Fruit fly (Drosophila melanogaster) whole organism, embryonic: ENCODE results near the gene Arp3.
A peak's percentile ranks its signal among the peaks of the same experiment; 100 is the strongest.

Experiments used
- CG1024 ChIP-seq: fragments of 200-800 bp; sonication (Bioruptor generic); IDR thresholded peaks from 2 replicates; pipeline ENCODE4 v1.3.6; 2022; ENCODE audit warnings: missing biosample characterization, missing genetic modification characterization
- CG11456 ChIP-seq: fragments of 200-800 bp; sonication (Bioruptor generic); IDR thresholded peaks from 3 replicates; pipeline ENCODE4 v1.3.6; 2022; ENCODE audit warnings: missing biosample characterization, missing genetic modification characterization
- CG12942 ChIP-seq: fragments of 200-800 bp; sonication (Bioruptor generic); optimal IDR thresholded peaks from 3 replicates; lab custom pipeline; 2016; ENCODE audit warnings: missing biosample characterization, missing genetic modification characterization
- CG15073 ChIP-seq: fragments of 200-800 bp; sonication (Bioruptor generic); optimal IDR thresholded peaks from 2 replicates; lab custom pipeline; 2016; ENCODE audit warnings: missing biosample characterization, missing genetic modification characterization
- CG15269 ChIP-seq: fragments of 200-800 bp; sonication (Bioruptor generic); optimal IDR thresholded peaks from 2 replicates; lab custom pipeline; 2018; ENCODE audit warnings: missing biosample characterization, mild to moderate bottlenecking, missing genetic modification characterization, moderate library complexity
- CG1603 ChIP-seq: fragments of 200-800 bp; sonication (Bioruptor generic); optimal IDR thresholded peaks from 2 replicates; lab custom pipeline; 2019; ENCODE audit warnings: missing biosample characterization, mild to moderate bottlenecking, missing genetic modification characterization, moderate library complexity
- CG16815 ChIP-seq: fragments of 200-800 bp; sonication (Bioruptor generic); optimal IDR thresholded peaks from 3 replicates; lab custom pipeline; 2017; ENCODE audit warnings: missing biosample characterization, mild to moderate bottlenecking, missing genetic modification characterization
- CG34224 ChIP-seq: fragments of 200-800 bp; sonication (Bioruptor generic); IDR thresholded peaks from 3 replicates; pipeline ENCODE4 v1.3.6; 2022; ENCODE audit warnings: missing biosample characterization, missing genetic modification characterization; ENCODE audit not compliant: partially characterized antibody
- CG34422 ChIP-seq: fragments of 200-800 bp; sonication (Bioruptor generic); IDR thresholded peaks from 3 replicates; pipeline ENCODE4 v1.3.6; 2022; ENCODE audit warnings: missing biosample characterization, missing genetic modification characterization
- CG43689 ChIP-seq: fragments of 200-800 bp; sonication (Bioruptor generic); IDR thresholded peaks from 2 replicates; pipeline ENCODE4 v1.3.6; 2022; ENCODE audit warnings: missing biosample characterization, missing genetic modification characterization
- CG9437 ChIP-seq: fragments of 200-800 bp; sonication (Bioruptor generic); optimal IDR thresholded peaks from 2 replicates; lab custom pipeline; 2018; ENCODE audit warnings: missing biosample characterization, mild to moderate bottlenecking, missing genetic modification characterization
- CHES-1-like ChIP-seq: fragments of 200-800 bp; sonication (Bioruptor generic); optimal IDR thresholded peaks from 2 replicates; lab custom pipeline; 2016; ENCODE audit warnings: missing biosample characterization, missing genetic modification characterization
- CrebB ChIP-seq: fragments of 200-800 bp; sonication (Bioruptor generic); optimal IDR thresholded peaks from 3 replicates; lab custom pipeline; 2018; ENCODE audit warnings: missing biosample characterization, mild to moderate bottlenecking, missing genetic modification characterization
- Dll ChIP-seq: fragments of 200-800 bp; sonication (Bioruptor generic); IDR thresholded peaks from 4 replicates; pipeline ENCODE4 v1.3.6; 2022; ENCODE audit warnings: missing biosample characterization, missing genetic modification characterization; ENCODE audit not compliant: partially characterized antibody
- Ets65A ChIP-seq: fragments of 200-800 bp; sonication (Bioruptor generic); peaks from one replicate; lab custom pipeline; 2016; ENCODE audit warnings: missing biosample characterization, missing genetic modification characterization
- Ets97D ChIP-seq: fragments of 200-800 bp; sonication (Bioruptor generic); optimal IDR thresholded peaks from 3 replicates; lab custom pipeline; 2016; ENCODE audit warnings: missing biosample characterization, missing genetic modification characterization
- Fer1 ChIP-seq: fragments of 200-800 bp; sonication (Bioruptor generic); optimal IDR thresholded peaks from 2 replicates; lab custom pipeline; 2017; ENCODE audit warnings: missing biosample characterization, mild to moderate bottlenecking, missing genetic modification characterization
- HLH3B ChIP-seq: fragments of 200-800 bp; sonication (Bioruptor generic); IDR thresholded peaks from 2 replicates; pipeline ENCODE4 v1.3.6; 2022; ENCODE audit warnings: missing biosample characterization, missing genetic modification characterization
- Hr3 ChIP-seq: fragments of 200-800 bp; sonication (Bioruptor generic); optimal IDR thresholded peaks from 3 replicates; lab custom pipeline; 2016; ENCODE audit warnings: missing biosample characterization, missing genetic modification characterization
- Jarid2 ChIP-seq: fragments of 200-800 bp; sonication (Bioruptor generic); optimal IDR thresholded peaks from 3 replicates; lab custom pipeline; 2017; ENCODE audit warnings: mild to moderate bottlenecking, missing biosample characterization, missing genetic modification reagents, missing genetic modification characterization
- Optix ChIP-seq: fragments of 200-800 bp; sonication (Bioruptor generic); IDR thresholded peaks from 3 replicates; pipeline ENCODE4 v1.3.6; 2022; ENCODE audit warnings: missing biosample characterization, missing genetic modification characterization
- Poxn ChIP-seq: fragments of 200-800 bp; sonication (Bioruptor generic); IDR thresholded peaks from 2 replicates; pipeline ENCODE4 v1.3.6; 2022; ENCODE audit warnings: missing biosample characterization, missing genetic modification characterization
- Rx ChIP-seq: fragments of 200-800 bp; sonication (Bioruptor generic); IDR thresholded peaks from 2 replicates; pipeline ENCODE4 v1.3.6; 2022; ENCODE audit warnings: missing biosample characterization, missing genetic modification characterization
- Sox100B ChIP-seq: fragments of 200-800 bp; sonication (Bioruptor generic); optimal IDR thresholded peaks from 3 replicates; lab custom pipeline; 2018; ENCODE audit warnings: missing biosample characterization, mild to moderate bottlenecking, missing genetic modification characterization
- Tbp ChIP-seq: fragments of >200 bp; optimal IDR thresholded peaks from 2 replicates; lab custom pipeline; 2018; ENCODE audit warnings: missing biosample characterization, missing genetic modification characterization
- ato ChIP-seq: fragments of 200-800 bp; sonication (Bioruptor generic); IDR thresholded peaks from 2 replicates; pipeline ENCODE4 v1.3.6; 2022; ENCODE audit warnings: missing biosample characterization, missing genetic modification characterization; ENCODE audit not compliant: partially characterized antibody
- btn ChIP-seq: fragments of 200-800 bp; sonication (Bioruptor generic); optimal IDR thresholded peaks from 2 replicates; lab custom pipeline; 2016; ENCODE audit warnings: missing biosample characterization, missing genetic modification characterization
- cato ChIP-seq: fragments of 200-800 bp; sonication (Bioruptor generic); optimal IDR thresholded peaks from 2 replicates; lab custom pipeline; 2016; ENCODE audit warnings: missing biosample characterization, missing genetic modification characterization, borderline replicate concordance
- chinmo ChIP-seq: fragments of 200-800 bp; sonication (Bioruptor generic); IDR thresholded peaks from 4 replicates; pipeline ENCODE4 v1.3.6; 2022; ENCODE audit warnings: missing biosample characterization, missing genetic modification characterization; ENCODE audit not compliant: partially characterized antibody
- corto ChIP-seq: fragments of 200-800 bp; sonication (Bioruptor generic); optimal IDR thresholded peaks from 2 replicates; lab custom pipeline; 2016; ENCODE audit warnings: missing biosample characterization, mild to moderate bottlenecking, missing genetic modification characterization, moderate library complexity
- dati ChIP-seq: fragments of 200-800 bp; sonication (Bioruptor generic); IDR thresholded peaks from 2 replicates; pipeline ENCODE4 v1.3.6; 2022; ENCODE audit warnings: missing biosample characterization, missing genetic modification characterization
- disco-r ChIP-seq: fragments of 200-800 bp; sonication (Bioruptor generic); optimal IDR thresholded peaks from 2 replicates; lab custom pipeline; 2016; ENCODE audit warnings: missing biosample characterization, missing genetic modification characterization
- dmrt99B ChIP-seq: fragments of 200-800 bp; sonication (Bioruptor generic); optimal IDR thresholded peaks from 2 replicates; lab custom pipeline; 2018; ENCODE audit warnings: missing biosample characterization, mild to moderate bottlenecking, missing genetic modification characterization, moderate library complexity
- dpn ChIP-seq, 2 experiments: fragments of 200-800 bp; sonication (Bioruptor generic); optimal IDR thresholded peaks; 3 replicates each; lab custom pipeline; 2016; ENCODE audit warnings: missing biosample characterization in 2 of 2, missing genetic modification characterization in 2 of 2
- dysf ChIP-seq: fragments of 200-800 bp; sonication (Bioruptor generic); IDR thresholded peaks from 3 replicates; pipeline ENCODE4 v1.3.6; 2022; ENCODE audit warnings: missing biosample characterization, missing genetic modification characterization
- fd102C ChIP-seq: fragments of 200-800 bp; sonication (Bioruptor generic); optimal IDR thresholded peaks from 2 replicates; lab custom pipeline; 2018; ENCODE audit warnings: missing biosample characterization, mild to moderate bottlenecking, missing genetic modification characterization, moderate library complexity
- inv ChIP-seq: fragments of 200-800 bp; sonication (Bioruptor generic); IDR thresholded peaks from 2 replicates; pipeline ENCODE4 v1.3.6; 2022; ENCODE audit warnings: missing biosample characterization, missing genetic modification characterization; ENCODE audit not compliant: partially characterized antibody
- knrl ChIP-seq: fragments of 200-800 bp; sonication (Bioruptor generic); IDR thresholded peaks from 3 replicates; pipeline ENCODE4 v1.3.6; 2022; ENCODE audit warnings: missing biosample characterization, missing genetic modification characterization; ENCODE audit not compliant: partially characterized antibody
- mld ChIP-seq: fragments of 200-800 bp; sonication (Bioruptor generic); IDR thresholded peaks from 3 replicates; pipeline ENCODE4 v1.3.6; 2022; ENCODE audit warnings: missing biosample characterization, missing genetic modification characterization; ENCODE audit not compliant: partially characterized antibody
- nerfin-1 ChIP-seq: fragments of 200-800 bp; sonication (Bioruptor generic); optimal IDR thresholded peaks from 3 replicates; lab custom pipeline; 2019; ENCODE audit warnings: missing biosample characterization, mild to moderate bottlenecking, missing genetic modification characterization, moderate library complexity
- oc ChIP-seq: fragments of 200-800 bp; sonication (Bioruptor generic); optimal IDR thresholded peaks from 2 replicates; lab custom pipeline; 2018; ENCODE audit warnings: missing biosample characterization, mild to moderate bottlenecking, missing genetic modification characterization, moderate library complexity
- row ChIP-seq: fragments of 200-800 bp; sonication (Bioruptor generic); IDR thresholded peaks from 3 replicates; pipeline ENCODE4 v1.3.6; 2022; ENCODE audit warnings: missing biosample characterization, missing genetic modification characterization
- so ChIP-seq: fragments of 200-800 bp; sonication (Bioruptor generic); IDR thresholded peaks from 3 replicates; pipeline ENCODE4 v1.3.6; 2022; ENCODE audit warnings: missing biosample characterization, missing genetic modification characterization
- ttk ChIP-seq: fragments of 200-800 bp; sonication (Bioruptor generic); IDR thresholded peaks from 2 replicates; pipeline ENCODE4 v2.1.2; 2022; ENCODE audit warnings: missing biosample characterization, missing genetic modification characterization
- unc-4 ChIP-seq: fragments of 200-800 bp; sonication (Bioruptor generic); IDR thresholded peaks from 2 replicates; pipeline ENCODE4 v1.3.6; 2022; ENCODE audit warnings: missing biosample characterization, missing genetic modification characterization; ENCODE audit not compliant: partially characterized antibody
- usp ChIP-seq: fragments of >200 bp; optimal IDR thresholded peaks from 2 replicates; lab custom pipeline; 2017; ENCODE audit warnings: missing biosample characterization, missing genetic modification characterization

Arp3 gene

dm6 chr3L:8153206-8153996 is 37.7 kb upstream of the Arp3 start (continued):
- TF ChIP-seq CG1024 (peak; percentile 51; the same call in 1 of the 2 replicates), cato (GFP tag; lab: Kevin White, UChicago) (peak; percentile 45), knrl (GFP tag; lab: Robert Waterston, UW) (no peak), CG15073 (GFP tag; lab: Kevin White, UChicago) (no peak), Hr3 (GFP tag; lab: Kevin White, UChicago) (peak; percentile 43), CG1603 (tag; lab: Kevin White, UChicago) (peak; percentile 63), CG43689 (GFP tag; lab: Robert Waterston, UW) (no peak; the same call in 1 of the 2 replicates), Tbp (GFP tag; lab: Kevin White, UChicago) (no peak), row (GFP tag; lab: Robert Waterston, UW) (peak; percentile 63), dati (GFP tag; lab: Robert Waterston, UW) (no peak), btn (GFP tag; lab: Kevin White, UChicago) (peak; percentile 36), mld (GFP tag; lab: Robert Waterston, UW) (no peak)

- TF ChIP-seq CG11456 (GFP tag; lab: Robert Waterston, UW) (no peak), ttk (GFP tag; lab: Robert Waterston, UW) (no peak), CG16815 (no peak), so (GFP tag; lab: Robert Waterston, UW) (0 out of 3 replicates have a peak, but pooled peaks have one; percentile 11), CG15269 (tag; lab: Kevin White, UChicago) (no peak), Dll (0 out of 4 replicates have a peak, but pooled peaks have one; percentile 16), Optix (GFP tag; lab: Robert Waterston, UW) (no peak), usp (no peak), HLH3B (GFP tag; lab: Robert Waterston, UW) (no peak), dysf (GFP tag; lab: Robert Waterston, UW) (no peak), CrebB (tag; lab: Kevin White, UChicago) (no peak), Rx (GFP tag; lab: Robert Waterston, UW) (no peak), Sox100B (GFP tag; lab: Kevin White, UChicago) (no peak), inv (GFP tag; lab: Robert Waterston, UW) (no peak), oc (tag; lab: Kevin White, UChicago) (peak; percentile 54), Fer1 (GFP tag; lab: Kevin White, UChicago) (no peak), disco-r (GFP tag; lab: Kevin White, UChicago) (no peak), row (GFP tag; lab: Robert Waterston, UW) (0 out of 3 replicates have a peak, but pooled peaks have one; percentile 8), CG34224 (GFP tag; lab: Robert Waterston, UW) (peak; percentile 49; the same call in 2 of the 3 replicates), CHES-1-like (GFP tag; lab: Kevin White, UChicago) (no peak), Ets65A (peak; percentile 35), knrl (GFP tag; lab: Robert Waterston, UW) (no peak), Poxn (GFP tag; lab: Robert Waterston, UW) (no peak), CG12942 (GFP tag; lab: Kevin White, UChicago) (no peak), unc-4 (0 out of 2 replicates have a peak, but pooled peaks have one; percentile 26), fd102C (no peak), CG34422 (GFP tag; lab: Robert Waterston, UW) (0 out of 3 replicates have a peak, but pooled peaks have one; percentile 27), dpn (GFP tag; optimal IDR thresholded peaks at IDR 0.05; lab: Kevin White, UChicago) (no peak), Jarid2 (GFP tag; lab: Kevin White, UChicago) (no peak), CG9437 (GFP tag; lab: Kevin White, UChicago) (no peak), nerfin-1 (tag; lab: Kevin White, UChicago) (no peak), Ets97D (GFP tag; lab: Kevin White, UChicago) (no peak), chinmo (peak; percentile 91; the same call in 2 of the 4 replicates), dmrt99B (no peak), corto (GFP tag; lab: Kevin White, UChicago) (peak; percentile 66), ato (GFP tag; lab: Robert Waterston, UW) (no peak)
Observed at dm6 chr3L:8151727-8152199, 36.1 kb upstream of the Arp3 start, which contains the start of gene CG13676. Gene CG13676, minus strand, starts transcription at chr3L:8151813.
